Fruit fly (Drosophila melanogaster) whole organism, wandering third instar larva: Measurements from ENCODE around the gene mRpL36.

ENCODE experiments used
- Abd-B ChIP-seq: fragments of >200 bp; optimal IDR thresholded peaks from 2 replicates; lab custom pipeline; 2017; ENCODE audit warnings: missing biosample characterization, missing genetic modification characterization
- CG32264 ChIP-seq: fragments of 200-800 bp; sonication (Bioruptor generic); optimal IDR thresholded peaks from 2 replicates; lab custom pipeline; 2016; ENCODE audit warnings: missing biosample characterization, missing genetic modification characterization
- CG9705 ChIP-seq: fragments of 200-800 bp; sonication (Bioruptor generic); optimal IDR thresholded peaks from 2 replicates; lab custom pipeline; 2018; ENCODE audit warnings: missing biosample characterization, mild to moderate bottlenecking, missing genetic modification characterization
- CrebA ChIP-seq: fragments of 200-800 bp; sonication (Bioruptor generic); optimal IDR thresholded peaks from 2 replicates; lab custom pipeline; 2016; ENCODE audit warnings: missing biosample characterization, mild to moderate bottlenecking, missing genetic modification characterization, borderline replicate concordance
- Dfd ChIP-seq: fragments of >200 bp; optimal IDR thresholded peaks from 2 replicates; lab custom pipeline; 2017; ENCODE audit warnings: missing biosample characterization, missing genetic modification characterization
- Dif ChIP-seq: fragments of 200-275, 200-300 bp; sonication (Bioruptor generic); optimal IDR thresholded peaks from 2 replicates; lab custom pipeline; 2018; ENCODE audit warnings: missing biosample characterization, missing genetic modification characterization; ENCODE audit not compliant: partially characterized antibody
- GATAd ChIP-seq: sonication (Bioruptor generic); optimal IDR thresholded peaks from 2 replicates; lab custom pipeline; 2016; ENCODE audit warnings: missing biosample characterization, missing genetic modification characterization
- HLH106 ChIP-seq: fragments of 200-800 bp; optimal IDR thresholded peaks from 3 replicates; lab custom pipeline; 2019; ENCODE audit warnings: missing biosample characterization, mild to moderate bottlenecking, missing genetic modification characterization, moderate library complexity
- Hnf4 ChIP-seq: fragments of 200-800 bp; sonication (Bioruptor generic); optimal IDR thresholded peaks from 2 replicates; lab custom pipeline; 2016; ENCODE audit warnings: missing biosample characterization, mild to moderate bottlenecking, missing genetic modification characterization
- Hr78 ChIP-seq: fragments of >200 bp; optimal IDR thresholded peaks from 2 replicates; lab custom pipeline; 2017; ENCODE audit warnings: missing biosample characterization, missing genetic modification characterization
- Hr83 ChIP-seq: fragments of 200-300 bp; sonication (Bioruptor generic); optimal IDR thresholded peaks from 2 replicates; lab custom pipeline; 2016; ENCODE audit warnings: missing biosample characterization, mild to moderate bottlenecking, missing genetic modification characterization, moderate library complexity; ENCODE audit not compliant: poor library complexity, severe bottlenecking
- Jra ChIP-seq: sonication (Bioruptor generic); optimal IDR thresholded peaks from 2 replicates; lab custom pipeline; 2016; ENCODE audit warnings: missing biosample characterization, missing genetic modification characterization
- Mio ChIP-seq: sonication (Bioruptor generic); optimal IDR thresholded peaks from 2 replicates; lab custom pipeline; 2016; ENCODE audit warnings: missing biosample characterization, missing genetic modification characterization
- Myc ChIP-seq: fragments of >200 bp; optimal IDR thresholded peaks from 2 replicates; lab custom pipeline; 2017
- N ChIP-seq: fragments of >200 bp; optimal IDR thresholded peaks from 2 replicates; lab custom pipeline; 2018; ENCODE audit warnings: missing biosample characterization, missing external identifiers, missing genetic modification characterization
- OdsH ChIP-seq: fragments of 200-800 bp; sonication (Bioruptor generic); optimal IDR thresholded peaks from 2 replicates; lab custom pipeline; 2016; ENCODE audit warnings: missing biosample characterization, mild to moderate bottlenecking, missing genetic modification characterization
- Rel ChIP-seq, 2 experiments: fragments of 200-800 bp; sonication (Bioruptor generic) in 1 of 2; optimal IDR thresholded peaks; 2 replicates in 1 of 2; 3 replicates in 1 of 2; lab custom pipeline; 2016 to 2019; ENCODE audit warnings: mild to moderate bottlenecking in 2 of 2, missing biosample characterization in 2 of 2, missing genetic modification characterization in 2 of 2, moderate library complexity in 1 of 2
- Sp1 ChIP-seq: fragments of 200-800 bp; sonication (Bioruptor generic); optimal IDR thresholded peaks from 3 replicates; lab custom pipeline; 2019; ENCODE audit warnings: missing biosample characterization, mild to moderate bottlenecking, missing genetic modification characterization, moderate library complexity
- Vsx2 ChIP-seq: fragments of 200-300, 225-300 bp; sonication (Bioruptor generic); optimal IDR thresholded peaks from 2 replicates; lab custom pipeline; 2018; ENCODE audit warnings: missing biosample characterization, missing genetic modification characterization; ENCODE audit not compliant: partially characterized antibody
- br ChIP-seq: fragments of 200-800 bp; sonication (Bioruptor generic); optimal IDR thresholded peaks from 2 replicates; lab custom pipeline; 2016; ENCODE audit warnings: missing biosample characterization, missing genetic modification characterization
- brk ChIP-seq: fragments of 200-800 bp; sonication (Bioruptor generic); optimal IDR thresholded peaks from 2 replicates; lab custom pipeline; 2016; ENCODE audit warnings: missing biosample characterization, mild to moderate bottlenecking, missing genetic modification characterization
- dl ChIP-seq, 2 experiments: fragments of 175-275, 200-275 bp in 1 of 2; fragments of 200-275 bp in 1 of 2; sonication (Bioruptor generic); optimal IDR thresholded peaks; lab custom pipeline; 2018; ENCODE audit warnings: mild to moderate bottlenecking in 2 of 2, missing biosample characterization in 2 of 2, missing genetic modification characterization in 2 of 2, moderate library complexity in 2 of 2; ENCODE audit not compliant: partially characterized antibody in 2 of 2, insufficient read depth in 1 of 2
- dmrt93B ChIP-seq: fragments of 200-800 bp; sonication (Bioruptor generic); optimal IDR thresholded peaks from 2 replicates; lab custom pipeline; 2018; ENCODE audit warnings: missing biosample characterization, mild to moderate bottlenecking, missing genetic modification characterization
- dsf ChIP-seq: sonication (Bioruptor generic); optimal IDR thresholded peaks from 2 replicates; lab custom pipeline; 2016; ENCODE audit warnings: missing biosample characterization, missing genetic modification characterization, borderline replicate concordance
- ey ChIP-seq: fragments of 200-800 bp; sonication (Bioruptor generic); optimal IDR thresholded peaks from 2 replicates; lab custom pipeline; 2016; ENCODE audit warnings: missing biosample characterization, missing genetic modification characterization
- foxo ChIP-seq, 2 experiments: fragments of 200-800 bp; sonication (Bioruptor generic); optimal IDR thresholded peaks; 2 replicates in 1 of 2; 3 replicates in 1 of 2; lab custom pipeline; 2016 to 2017; ENCODE audit warnings: missing biosample characterization in 2 of 2, missing genetic modification characterization in 2 of 2
- fru ChIP-seq: fragments of 200-800 bp; sonication (Bioruptor generic); optimal IDR thresholded peaks from 3 replicates; lab custom pipeline; 2016; ENCODE audit warnings: missing biosample characterization, mild to moderate bottlenecking, missing genetic modification characterization
- h ChIP-seq: fragments of 200-800 bp; sonication (Bioruptor generic); optimal IDR thresholded peaks from 3 replicates; lab custom pipeline; 2016; ENCODE audit warnings: missing biosample characterization, mild to moderate bottlenecking, missing genetic modification characterization
- jim ChIP-seq: fragments of 175-275, 200-325 bp; sonication (Bioruptor generic); optimal IDR thresholded peaks from 2 replicates; lab custom pipeline; 2016; ENCODE audit warnings: missing biosample characterization, mild to moderate bottlenecking, missing genetic modification characterization
- lola ChIP-seq: fragments of >200 bp; optimal IDR thresholded peaks from 2 replicates; lab custom pipeline; 2017; ENCODE audit warnings: missing biosample characterization, missing genetic modification characterization
- pan ChIP-seq: fragments of >200 bp; optimal IDR thresholded peaks from 2 replicates; lab custom pipeline; 2017
- psq ChIP-seq: fragments of 200-800 bp; sonication (Bioruptor generic); optimal IDR thresholded peaks from 3 replicates; lab custom pipeline; 2017; ENCODE audit warnings: missing biosample characterization, mild to moderate bottlenecking, missing genetic modification characterization, moderate library complexity
- rgr ChIP-seq: fragments of 200-800 bp; sonication (Bioruptor generic); optimal IDR thresholded peaks from 3 replicates; lab custom pipeline; 2016; ENCODE audit warnings: missing biosample characterization, mild to moderate bottlenecking, missing genetic modification characterization
- sage ChIP-seq: fragments of 200-800 bp; sonication (Bioruptor generic); optimal IDR thresholded peaks from 2 replicates; lab custom pipeline; 2016; ENCODE audit warnings: missing biosample characterization, mild to moderate bottlenecking, missing genetic modification characterization
- sv ChIP-seq: fragments of 200-800 bp; sonication (Bioruptor generic); optimal IDR thresholded peaks from 3 replicates; lab custom pipeline; 2016; ENCODE audit warnings: missing biosample characterization, missing genetic modification characterization
- tai ChIP-seq: sonication (Bioruptor generic); optimal IDR thresholded peaks from 2 replicates; lab custom pipeline; 2016; ENCODE audit warnings: missing biosample characterization, missing genetic modification characterization
- usp ChIP-seq: fragments of >200 bp; optimal IDR thresholded peaks from 2 replicates; lab custom pipeline; 2017; ENCODE audit warnings: missing biosample characterization, missing genetic modification characterization
- woc ChIP-seq: sonication (Bioruptor generic); optimal IDR thresholded peaks from 2 replicates; lab custom pipeline; 2016; ENCODE audit warnings: missing biosample characterization, mild to moderate bottlenecking, missing genetic modification characterization

The mRpL36 gene

dm6 chr3L:8137448-8137906 lies 12.5 kb upstream of the mRpL36 start, which contains the start of the genes Setx and mus301 (continued):
- TF ChIP-seq tai, result no peak
- TF ChIP-seq N (GFP tag; lab: Kevin White, UChicago), result no peak

DNA sequence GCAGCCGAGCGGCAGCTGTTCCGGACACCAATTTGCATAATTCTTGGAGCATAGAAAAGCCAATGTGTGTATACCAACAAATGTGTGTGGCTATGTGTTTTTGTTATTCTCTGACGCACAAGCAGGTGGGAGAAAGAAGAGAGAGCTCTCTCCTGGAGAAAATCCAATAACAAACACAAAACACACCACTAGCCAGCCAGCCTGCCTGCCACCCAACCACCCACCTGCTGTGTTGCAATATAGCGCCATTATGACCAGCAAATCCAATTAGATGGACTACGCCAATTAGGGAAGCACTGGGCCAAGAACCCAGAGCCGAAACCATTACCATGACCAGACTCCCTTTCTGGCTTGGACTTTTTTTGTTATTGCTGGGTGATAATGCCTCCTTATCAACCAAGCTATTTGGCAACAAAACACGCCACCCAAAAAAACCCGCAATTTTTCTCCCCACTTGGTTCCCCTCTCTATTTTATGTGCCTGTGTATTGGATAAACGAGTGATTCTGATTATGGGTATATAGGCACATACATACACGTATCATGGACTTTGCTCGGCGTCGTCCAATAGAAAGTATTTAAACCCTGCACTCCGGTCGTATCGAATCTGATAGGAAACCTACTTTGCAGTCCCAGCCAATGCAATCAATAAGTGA lies 3.6 kb upstream of the mRpL36 start:
- TF ChIP-seq Hr83 (GFP tag; lab: Kevin White, UChicago) (peak; percentile 50), fru (no peak), ey (GFP tag; lab: Kevin White, UChicago) (no peak), CG32264 (GFP tag; lab: Kevin White, UChicago) (no peak), Rel (GFP tag; optimal IDR thresholded peaks at IDR 0.05; lab: Kevin White, UChicago) (no peak), Rel (tag; optimal IDR thresholded peaks at IDR 0.05; lab: Kevin White, UChicago) (peak; percentile 91), usp (GFP tag; lab: Kevin White, UChicago) (no peak), psq (GFP tag; lab: Kevin White, UChicago) (no peak), Hnf4 (GFP tag; lab: Kevin White, UChicago) (peak; percentile 89), Vsx2 (GFP tag; lab: Kevin White, UChicago) (peak; percentile 23), HLH106 (tag; lab: Kevin White, UChicago) (peak; percentile 60), h (GFP tag; lab: Kevin White, UChicago) (peak; percentile 44), N (GFP tag; lab: Kevin White, UChicago) (no peak), OdsH (GFP tag; lab: Kevin White, UChicago) (peak; percentile 12)

- TF ChIP-seq Dif (GFP tag; lab: Kevin White, UChicago) (peak; percentile 32), sage (peak; percentile 80), Jra (GFP tag; lab: Kevin White, UChicago) (peak; percentile 83), h (GFP tag; lab: Kevin White, UChicago) (peak; percentile 91), dsf (GFP tag; lab: Kevin White, UChicago) (peak; percentile 75), CrebA (no peak), Hr83 (GFP tag; lab: Kevin White, UChicago) (no peak), Myc (peak; percentile 39), woc (no peak), CG32264 (GFP tag; lab: Kevin White, UChicago) (peak; percentile 67), usp (GFP tag; lab: Kevin White, UChicago) (no peak), pan (no peak), jim (GFP tag; lab: Kevin White, UChicago) (peak; percentile 28), Dfd (GFP tag; lab: Kevin White, UChicago) (no peak), brk (GFP tag; lab: Kevin White, UChicago) (no peak), CG9705 (GFP tag; lab: Kevin White, UChicago) (peak; percentile 91), Sp1 (GFP tag; lab: Kevin White, UChicago) (peak; percentile 92), ey (GFP tag; lab: Kevin White, UChicago) (peak; percentile 83), Vsx2 (GFP tag; lab: Kevin White, UChicago) (peak; percentile 90), N (GFP tag; lab: Kevin White, UChicago) (no peak), lola (no peak), Hnf4 (GFP tag; lab: Kevin White, UChicago) (peak; percentile 87), foxo (GFP tag; optimal IDR thresholded peaks at IDR 0.05; lab: Kevin White, UChicago) (peak in 1 of 2 experiments; percentile 95), HLH106 (tag; lab: Kevin White, UChicago) (peak; percentile 95), GATAd (GFP tag; lab: Kevin White, UChicago) (peak; percentile 80), sv (GFP tag; lab: Kevin White, UChicago) (peak; percentile 85), dl (GFP tag; optimal IDR thresholded peaks at IDR 0.05; lab: Kevin White, UChicago; ENCODE audit: insufficient read depth in 1 of 2, partially characterized antibody in 2 of 2) (no peak), OdsH (GFP tag; lab: Kevin White, UChicago) (peak; percentile 88), Rel (GFP tag; optimal IDR thresholded peaks at IDR 0.05; lab: Kevin White, UChicago) (peak; percentile 83), Rel (tag; optimal IDR thresholded peaks at IDR 0.05; lab: Kevin White, UChicago) (peak; percentile 84), Abd-B (GFP tag; lab: Kevin White, UChicago) (no peak), br (GFP tag; lab: Kevin White, UChicago) (peak; percentile 83), Mio (GFP tag; lab: Kevin White, UChicago) (no peak), Hr78 (GFP tag; lab: Kevin White, UChicago) (no peak), tai (no peak), fru (peak; percentile 90), rgr (GFP tag; lab: Kevin White, UChicago) (peak; percentile 95), dmrt93B (peak; percentile 87), psq (GFP tag; lab: Kevin White, UChicago) (peak; percentile 91)
Measured at dm6 chr3L:8127712-8128210, 2.8 kb upstream of the mRpL36 start, which contains the start of the genes Cds and Uba2. Cds (plus strand) TSS chr3L:8127762. Uba2 (minus strand) TSS chr3L:8127818.
